Worm (Caenorhabditis elegans) whole organism, midembryonic: ENCODE results near the gene F14D7.3.

ENCODE experiments used
- T22C8.4 ChIP-seq: fragments of 200-800 bp; sonication (Bioruptor generic); IDR thresholded peaks from 2 replicates; pipeline ENCODE4 v1.3.6; 2022; ENCODE audit warnings: missing genetic modification characterization, missing compliant biosample characterization
- cog-1 ChIP-seq: sonication (generic microtip); optimal IDR thresholded peaks from 2 replicates; lab custom pipeline; 2016; ENCODE audit warnings: missing genetic modification characterization, missing compliant biosample characterization
- flt-1 ChIP-seq: fragments of 200-800 bp; sonication (Bioruptor generic); IDR thresholded peaks from 2 replicates; pipeline ENCODE4 v1.3.6; 2022; ENCODE audit warnings: missing genetic modification characterization, missing compliant biosample characterization
- klf-2 ChIP-seq: fragments of 200-800 bp; sonication (Bioruptor generic); conservative IDR thresholded peaks from 2 replicates; pipeline ENCODE4 v1.3.6; 2022; ENCODE audit warnings: missing genetic modification reagents, missing genetic modification characterization, missing compliant biosample characterization
- med-1 ChIP-seq: sonication (generic microtip); optimal IDR thresholded peaks from 2 replicates; lab custom pipeline; 2017; ENCODE audit warnings: missing genetic modification characterization, mild to moderate bottlenecking, missing compliant biosample characterization, antibody characterized with exemption, missing genetic modification reagents; ENCODE audit not compliant: insufficient read depth
- ref-1 ChIP-seq: fragments of 200-800 bp; sonication (Bioruptor generic); conservative IDR thresholded peaks from 2 replicates; pipeline ENCODE4 v1.3.6; 2022; ENCODE audit warnings: missing genetic modification reagents, missing genetic modification characterization, missing compliant biosample characterization
- tab-1 ChIP-seq: fragments of 200-800 bp; sonication (Bioruptor generic); IDR thresholded peaks from 2 replicates; pipeline ENCODE4 v1.3.6; 2022; ENCODE audit warnings: missing genetic modification characterization, missing compliant biosample characterization
- ztf-23 ChIP-seq: fragments of 200-800 bp; sonication (Bioruptor generic); IDR thresholded peaks from 2 replicates; pipeline ENCODE4 v1.3.6; 2022; ENCODE audit warnings: missing genetic modification reagents, missing genetic modification characterization, missing compliant biosample characterization
- ztf-29 ChIP-seq: fragments of 200-800 bp; sonication (Bioruptor generic); IDR thresholded peaks from 2 replicates; pipeline ENCODE4 v1.3.6; 2022; ENCODE audit warnings: missing genetic modification reagents, missing genetic modification characterization, missing compliant biosample characterization

ce11 chrV:14248654-14249053 is 47.9 kb upstream of the F14D7.3 start, which contains the start of gene K02E11.6:
- no peak for TF ChIP-seq tab-1
- no peak for TF ChIP-seq ztf-29
- no peak for TF ChIP-seq klf-2
- no peak for TF ChIP-seq ztf-23 (GFP tag; lab: Robert Waterston, UW)
- TF ChIP-seq flt-1 (GFP tag; lab: Robert Waterston, UW): no peak
- TF ChIP-seq cog-1: no peak
- TF ChIP-seq T22C8.4 (GFP tag; lab: Robert Waterston, UW): no peak
- TF ChIP-seq ref-1 (GFP tag; lab: Robert Waterston, UW): no peak
- TF ChIP-seq med-1 (GFP tag; lab: Kevin White, UChicago): no peak
